Worm (Caenorhabditis elegans) whole organism, young adult: ENCODE results near the gene tsct-1.

ENCODE experiments used
- B0019.2 ChIP-seq: fragments of 200-800 bp; sonication (Bioruptor generic); conservative IDR thresholded peaks from 2 replicates; pipeline ENCODE4 v1.3.6; 2022; ENCODE audit warnings: missing genetic modification reagents, missing genetic modification characterization, missing compliant biosample characterization
- F52B5.7 ChIP-seq: sonication (generic microtip); optimal IDR thresholded peaks from 2 replicates; lab custom pipeline; 2016; ENCODE audit warnings: mild to moderate bottlenecking, missing genetic modification characterization, missing compliant biosample characterization
- mcd-1 ChIP-seq: fragments of 200-800 bp; sonication (Bioruptor generic); IDR thresholded peaks from 2 replicates; pipeline ENCODE4 v1.3.6; 2022; ENCODE audit warnings: missing genetic modification reagents, missing genetic modification characterization, missing compliant biosample characterization
- sea-2 ChIP-seq: fragments of 200-800 bp; sonication (Bioruptor generic); IDR thresholded peaks from 2 replicates; pipeline ENCODE4 v1.3.6; 2022; ENCODE audit warnings: missing genetic modification characterization, missing compliant biosample characterization
- snpc-1.3 ChIP-seq: sonication (generic microtip); optimal IDR thresholded peaks from 2 replicates; lab custom pipeline; 2017; ENCODE audit warnings: missing genetic modification characterization, mild to moderate bottlenecking, missing compliant biosample characterization, antibody characterized with exemption, moderate library complexity, missing genotype, missing genetic modification reagents; ENCODE audit not compliant: insufficient read depth
- xnd-1 ChIP-seq: sonication (generic microtip); optimal IDR thresholded peaks from 2 replicates; lab custom pipeline; 2016; ENCODE audit warnings: missing genotype, missing genetic modification reagents, missing genetic modification characterization, missing compliant biosample characterization

DNA sequence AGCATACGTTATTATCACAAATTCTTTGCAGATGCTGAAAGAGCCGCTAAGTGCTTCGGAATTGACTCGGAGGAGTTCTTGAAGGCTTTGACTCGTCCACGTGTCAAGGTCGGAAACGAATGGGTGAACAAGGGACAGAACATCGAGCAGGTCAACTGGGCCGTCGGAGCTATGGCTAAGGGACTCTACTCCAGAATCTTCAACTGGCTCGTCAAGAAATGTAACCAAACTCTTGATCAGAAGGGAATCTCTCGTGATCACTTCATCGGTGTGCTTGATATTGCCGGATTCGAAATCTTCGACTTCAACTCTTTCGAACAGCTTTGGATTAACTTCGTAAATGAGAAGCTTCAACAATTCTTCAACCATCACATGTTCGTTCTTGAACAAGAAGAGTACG, 35.9 kb downstream of the tsct-1 start:
- TF ChIP-seq snpc-1.3 (tag; lab: Kevin White, UChicago), result no peak
- no peak for TF ChIP-seq F52B5.7
- no peak for TF ChIP-seq xnd-1 (tag; lab: Kevin White, UChicago)
- no peak for TF ChIP-seq sea-2 (GFP tag; lab: Robert Waterston, UW)
- TF ChIP-seq B0019.2 (GFP tag; lab: Robert Waterston, UW), result no peak
- no peak for TF ChIP-seq mcd-1 (GFP tag; lab: Robert Waterston, UW)
